Worm (Caenorhabditis elegans): Measurements from ENCODE around the gene drl-1.

Gene drl-1

DNA sequence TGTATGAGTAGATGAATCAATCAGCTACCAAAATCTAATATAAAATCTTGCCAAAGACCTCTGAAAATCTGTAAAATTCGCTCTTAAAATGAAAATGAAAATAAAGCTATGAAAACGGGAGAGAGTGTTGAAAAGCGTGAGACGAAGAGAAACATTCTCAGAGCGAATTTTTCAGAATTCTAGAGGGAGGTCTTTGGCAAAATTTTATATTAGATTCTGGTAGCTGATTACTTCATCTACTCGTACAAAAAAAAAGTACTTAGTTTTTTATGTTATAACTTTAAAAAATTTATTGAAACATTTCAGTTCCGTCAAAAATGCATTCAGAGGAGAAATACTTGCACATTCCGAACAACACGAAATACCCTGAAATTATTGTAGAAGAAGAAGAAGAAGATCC, at the start of gene drl-1:
TSS of gene drl-1 (plus strand) at position 301 of the 400 bp plus-strand sequence.
- no peak for TF ChIP-seq unc-62 (GFP tag; optimal IDR thresholded peaks at IDR 0.05)

DNA sequence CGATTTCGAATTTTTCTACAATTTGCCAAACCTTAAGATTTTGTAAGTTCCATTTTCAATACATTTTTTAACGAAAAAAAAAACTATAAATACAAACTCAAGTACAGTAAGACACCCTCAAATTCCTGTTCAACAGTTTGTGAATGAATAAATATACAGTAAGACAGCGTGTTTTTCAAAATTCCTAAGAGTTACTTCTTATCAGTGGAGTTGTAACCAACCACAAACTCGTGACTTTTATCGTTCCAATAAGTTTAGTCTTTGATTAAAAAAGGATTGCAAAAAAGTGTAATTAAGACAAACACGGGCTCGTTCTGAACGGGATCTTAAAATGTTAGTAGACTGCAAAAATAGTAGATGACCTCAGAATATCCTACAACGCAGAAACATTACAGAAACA, 49.7 kb upstream of the drl-1 start:
- no peak for TF ChIP-seq unc-62 (GFP tag; optimal IDR thresholded peaks at IDR 0.05)

DNA sequence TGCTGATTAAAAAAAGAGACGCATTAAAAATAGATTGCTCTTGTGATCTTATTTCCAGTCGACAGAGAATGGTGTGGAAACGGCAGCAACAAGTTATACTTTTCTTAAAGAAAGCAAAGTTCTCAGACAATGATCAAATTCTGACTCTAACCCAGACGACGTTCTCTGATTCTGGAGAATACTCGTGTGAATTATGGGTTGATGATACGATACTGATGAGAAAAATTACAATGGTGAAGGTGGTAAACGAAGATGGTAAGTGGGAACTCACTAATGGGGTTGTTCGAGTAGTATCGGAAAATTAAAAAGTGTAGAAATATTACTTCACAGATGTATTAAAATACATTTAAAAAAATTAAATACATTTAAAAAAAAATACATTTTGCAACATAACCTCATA, 46.6 kb upstream of the drl-1 start:
- TF ChIP-seq unc-62 (GFP tag; optimal IDR thresholded peaks at IDR 0.05) = no peak

DNA sequence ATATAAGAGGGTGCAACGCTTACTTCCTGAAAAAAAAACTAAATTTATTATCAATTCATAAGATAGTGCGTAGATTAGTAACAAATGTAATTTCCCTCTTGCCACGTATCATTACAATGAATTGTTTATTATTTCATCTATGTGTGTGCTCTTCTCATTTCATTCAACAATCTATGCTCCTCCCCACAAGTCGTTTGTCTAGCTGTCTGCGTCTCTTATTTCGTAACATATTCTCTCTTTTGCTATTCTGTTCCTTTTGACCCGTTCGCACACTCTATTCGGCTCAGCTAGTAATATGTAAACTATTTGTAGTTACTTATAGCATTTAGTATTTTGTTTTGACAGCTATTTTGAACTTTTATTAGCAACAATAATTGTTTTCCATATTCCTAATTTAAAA, 42.9 kb upstream of the drl-1 start:
- TF ChIP-seq unc-62 (GFP tag; optimal IDR thresholded peaks at IDR 0.05) = no peak

DNA sequence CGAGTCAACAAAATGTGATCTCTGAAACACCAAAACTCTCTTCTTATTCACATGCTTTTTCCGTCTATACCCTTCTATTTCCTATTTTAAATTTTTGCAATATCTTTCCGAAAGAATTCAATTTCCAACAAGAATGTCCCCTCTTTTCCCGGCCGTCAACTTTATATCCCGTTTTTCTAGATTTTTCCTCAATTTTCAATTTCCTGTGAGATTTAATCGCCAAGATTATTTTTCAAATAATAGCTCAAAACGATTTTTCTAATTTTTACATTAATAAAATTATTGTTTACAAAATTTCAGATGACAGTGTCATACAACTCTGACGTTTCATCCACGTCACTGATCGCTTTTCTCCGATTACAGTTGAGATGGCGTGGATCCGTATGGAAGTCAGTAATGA, 41.5 kb upstream of the drl-1 start, which contains the start of gene best-19:
TSS of gene best-19 (plus strand) at position 301 of the 400 bp plus-strand sequence.
- no peak for TF ChIP-seq unc-62 (GFP tag; optimal IDR thresholded peaks at IDR 0.05)

DNA sequence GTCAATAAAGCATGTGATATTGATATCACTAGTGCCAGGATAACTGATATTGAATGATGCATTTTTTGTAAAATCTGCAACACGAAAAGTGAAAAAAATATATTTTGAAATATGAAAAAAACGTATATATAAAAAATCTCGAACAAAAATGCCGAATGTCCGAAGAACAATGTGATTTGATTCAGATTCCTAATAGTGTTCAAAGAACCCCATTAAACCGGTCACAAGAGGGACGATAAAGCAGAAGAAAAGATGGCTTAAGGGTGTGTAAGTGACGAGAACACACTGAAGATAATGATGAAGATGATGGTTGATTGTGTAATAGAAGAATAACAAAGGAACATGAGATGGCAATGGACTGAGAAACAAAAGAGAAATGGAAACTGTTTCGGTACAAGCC, 36.8 kb upstream of the drl-1 start, which contains the start of gene T21D12.14:
TSS of gene T21D12.14 (minus strand) at position 101 of the 400 bp plus-strand sequence.
- no peak for TF ChIP-seq unc-62 (GFP tag; optimal IDR thresholded peaks at IDR 0.05)

DNA sequence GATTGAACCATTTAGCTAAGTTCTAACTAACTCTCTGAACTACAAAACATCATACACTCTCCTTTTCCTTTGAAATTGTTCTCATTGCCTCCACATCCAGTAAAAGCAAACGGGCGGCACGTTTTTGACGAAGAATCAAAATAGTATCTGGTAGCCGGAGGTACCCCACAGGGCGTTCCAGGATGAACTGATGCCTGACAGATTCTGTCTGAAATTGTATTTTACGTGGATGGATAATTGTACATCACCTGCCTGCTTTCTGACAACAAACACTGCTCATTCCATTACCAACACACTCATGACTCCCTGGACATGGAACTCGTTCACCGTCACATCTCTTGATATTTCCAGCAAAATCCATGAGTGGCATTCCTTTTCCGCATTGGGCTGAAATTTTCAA, 34.5 kb upstream of the drl-1 start:
- TF ChIP-seq unc-62 (GFP tag; optimal IDR thresholded peaks at IDR 0.05) = no peak

DNA sequence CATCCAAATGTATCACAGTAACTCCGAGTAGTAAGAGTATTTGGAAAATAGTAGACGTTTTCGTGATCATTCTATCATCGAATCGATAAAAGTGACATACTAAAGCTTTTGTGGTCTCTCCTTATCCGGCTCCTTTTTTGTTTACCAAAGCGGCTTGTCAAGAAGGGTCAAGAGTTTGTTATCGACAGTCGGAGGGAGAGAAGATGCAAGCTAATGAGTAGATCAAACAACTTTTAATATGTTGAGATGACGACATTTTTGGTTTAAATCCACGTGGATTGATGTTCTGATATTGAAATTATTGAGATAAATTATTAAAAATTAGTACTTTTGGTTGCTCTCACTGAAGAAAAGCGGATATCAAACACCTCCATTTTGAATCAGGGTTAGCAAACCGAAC, 33.5 kb upstream of the drl-1 start, which contains the start of gene T21D12.7:
TSS of gene T21D12.7 (minus strand) at position 101 of the 400 bp plus-strand sequence.
- TF ChIP-seq unc-62 (GFP tag; optimal IDR thresholded peaks at IDR 0.05) = no peak

DNA sequence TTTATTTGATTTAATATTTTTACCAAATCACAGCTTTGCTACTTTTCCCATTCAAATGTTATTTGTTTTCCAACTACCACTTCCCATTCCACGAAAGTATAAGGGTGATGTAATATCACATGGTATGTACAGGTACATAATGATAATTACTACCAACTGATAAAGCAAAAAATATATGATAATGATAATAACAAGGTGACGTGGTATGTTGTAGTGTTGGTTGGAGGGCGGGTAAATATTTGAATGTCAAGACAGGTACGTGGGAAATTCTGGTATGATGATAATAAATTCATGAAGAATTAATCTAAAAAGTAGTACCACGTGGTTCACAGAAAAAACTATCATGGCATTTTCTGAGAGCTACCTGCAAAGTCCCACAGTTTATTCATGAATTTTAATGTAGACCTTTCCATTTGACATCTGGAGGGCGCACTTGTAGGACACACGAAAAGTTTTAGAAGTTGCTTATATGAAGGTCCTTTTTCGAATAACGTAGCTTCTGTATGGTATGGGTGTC, 33.0 kb upstream of the drl-1 start:
- no peak for TF ChIP-seq unc-62 (GFP tag; optimal IDR thresholded peaks at IDR 0.05)

DNA sequence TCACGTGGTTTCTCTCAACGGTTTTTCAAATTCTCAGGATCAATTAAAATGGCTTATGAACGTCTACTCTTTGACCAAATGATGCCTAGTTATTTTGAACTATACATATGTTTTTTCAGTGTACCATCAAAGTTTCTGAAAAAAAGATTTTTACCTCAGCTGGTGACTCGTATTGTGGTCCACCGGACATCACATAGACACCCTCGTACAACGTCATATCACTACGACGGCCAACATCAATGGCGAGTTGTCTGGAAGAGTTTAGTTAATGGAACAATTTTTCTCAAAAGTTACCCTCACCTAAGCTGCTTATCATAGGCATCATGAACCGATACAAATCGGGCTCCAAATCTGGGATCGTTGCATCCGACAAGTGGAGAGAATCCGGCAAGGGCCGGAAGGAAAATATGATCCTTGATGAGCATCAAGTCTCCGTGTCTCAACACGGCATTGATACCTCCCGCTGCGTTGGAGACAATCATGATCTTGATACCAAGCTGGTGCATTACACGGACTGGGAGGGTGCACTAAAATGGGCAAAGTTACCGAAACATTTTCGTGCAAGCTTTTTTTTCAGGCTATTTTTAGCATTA, 31.6 kb upstream of the drl-1 start:
- no peak for TF ChIP-seq unc-62 (GFP tag; optimal IDR thresholded peaks at IDR 0.05)

DNA sequence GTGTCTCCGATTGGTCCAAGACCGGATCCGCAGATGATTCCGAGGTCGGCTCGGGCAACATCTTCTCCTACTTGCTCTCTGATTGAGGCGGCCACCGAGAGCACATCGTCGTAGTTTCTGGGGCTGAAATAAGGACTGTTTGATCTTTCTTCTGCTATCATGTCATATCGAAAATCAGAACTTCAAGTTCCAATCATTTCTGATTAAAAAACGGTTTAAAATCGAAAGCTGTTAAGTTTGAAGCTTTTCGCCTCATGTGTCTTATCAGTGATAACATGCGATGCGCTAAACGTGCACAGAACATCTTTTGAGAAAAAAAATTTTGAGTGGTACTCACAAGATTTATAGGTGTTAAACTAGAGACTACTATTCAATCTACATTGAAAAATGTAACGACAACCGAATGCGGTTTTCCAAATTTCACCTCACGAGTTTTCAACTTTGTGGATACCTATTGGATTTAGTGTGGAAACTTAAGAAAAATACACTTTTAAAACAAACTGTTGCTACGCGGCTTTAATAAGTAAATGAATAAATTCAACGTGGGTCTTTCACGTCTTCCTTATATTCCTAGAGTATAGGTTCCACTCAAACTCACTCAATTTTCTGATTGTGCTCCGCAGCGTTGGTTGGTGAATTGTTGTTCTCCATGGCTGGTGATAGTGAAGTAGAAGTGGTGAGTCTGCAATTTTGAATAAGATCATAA, 30.7 kb upstream of the drl-1 start:
- TF ChIP-seq unc-62 (GFP tag; optimal IDR thresholded peaks at IDR 0.05) = no peak

DNA sequence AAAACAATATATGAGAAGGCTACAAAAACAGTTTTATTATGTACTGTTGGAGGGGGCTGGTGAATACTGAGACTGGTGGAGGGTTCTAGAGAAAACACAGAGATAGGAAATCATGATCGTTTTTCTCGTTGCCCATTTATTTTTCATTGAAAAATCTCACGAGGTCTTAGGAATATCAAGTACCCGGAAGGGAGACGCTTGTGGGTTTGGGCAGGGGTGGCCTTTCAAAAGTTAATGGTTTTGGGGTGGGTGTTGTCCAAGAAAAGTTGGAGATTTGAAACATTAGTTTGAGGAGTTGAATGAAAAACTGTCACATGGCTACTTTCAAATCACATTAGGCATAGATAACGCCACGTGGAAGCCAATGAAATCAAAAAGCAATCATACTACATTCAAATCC, 30.1 kb upstream of the drl-1 start:
- no peak for TF ChIP-seq unc-62 (GFP tag; optimal IDR thresholded peaks at IDR 0.05)

DNA sequence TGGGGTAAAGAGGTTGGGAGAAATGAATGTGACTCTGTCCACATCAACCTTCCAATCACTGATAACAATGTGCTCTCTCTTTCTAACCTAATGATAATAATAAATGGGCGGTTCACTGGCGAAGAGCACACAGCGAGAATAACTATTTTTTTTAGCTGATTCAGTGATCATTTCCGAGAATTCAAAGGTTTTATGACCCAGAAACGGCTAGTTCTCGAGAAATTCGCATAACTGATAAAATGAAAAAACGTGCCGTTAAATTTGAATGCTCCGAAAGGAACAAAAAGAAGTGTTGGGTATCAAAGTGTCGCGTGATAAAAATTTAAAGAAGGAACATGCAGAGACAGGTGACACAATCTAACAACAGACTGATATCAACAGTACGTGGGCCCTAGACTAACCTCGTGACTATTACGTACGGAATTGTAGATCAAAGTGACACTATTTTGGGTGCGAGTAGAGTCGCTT, 29.1 kb upstream of the drl-1 start:
- no peak for TF ChIP-seq unc-62 (GFP tag; optimal IDR thresholded peaks at IDR 0.05)

DNA sequence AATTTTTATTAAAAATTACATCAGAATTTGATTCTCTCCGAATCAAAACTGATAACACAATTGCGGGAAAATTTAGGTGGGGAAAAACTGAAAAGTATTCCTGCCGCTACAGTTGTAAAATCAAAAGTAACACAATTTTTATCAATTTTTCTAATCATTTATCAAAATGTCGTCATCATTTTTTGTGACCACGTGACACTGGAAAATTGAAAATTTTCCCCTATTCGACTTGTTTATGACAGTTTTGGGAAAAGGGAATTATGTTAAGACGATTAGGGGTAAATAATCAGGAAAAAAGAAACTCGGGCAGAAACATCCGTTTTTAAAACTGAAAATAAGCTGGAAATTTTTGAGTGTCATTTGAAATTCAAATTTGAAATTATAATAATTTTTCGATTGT, 28.0 kb upstream of the drl-1 start:
- no peak for TF ChIP-seq unc-62 (GFP tag; optimal IDR thresholded peaks at IDR 0.05)

DNA sequence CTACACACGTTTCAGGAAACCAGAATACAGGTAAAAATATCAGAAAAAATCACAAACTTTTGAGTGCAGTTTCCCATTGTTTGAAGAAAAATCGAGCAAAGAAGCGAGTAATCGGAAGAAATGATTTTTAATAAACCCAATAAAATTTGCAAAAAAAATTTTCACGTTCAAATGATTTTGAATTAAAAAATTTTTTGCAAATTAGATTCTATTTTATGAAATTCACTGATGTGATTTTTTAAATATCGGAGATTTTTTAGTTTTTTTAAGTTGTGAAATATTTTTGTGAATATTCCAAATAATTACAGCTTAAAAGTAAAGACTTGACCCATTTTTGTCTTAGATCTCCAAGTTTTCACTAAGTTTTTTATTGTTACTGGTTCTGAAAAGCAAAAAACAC, 26.7 kb upstream of the drl-1 start, which contains the start of gene pnp-1:
TSS of gene pnp-1 (minus strand) at position 101 of the 400 bp plus-strand sequence.
- TF ChIP-seq unc-62 (GFP tag; optimal IDR thresholded peaks at IDR 0.05) = no peak

DNA sequence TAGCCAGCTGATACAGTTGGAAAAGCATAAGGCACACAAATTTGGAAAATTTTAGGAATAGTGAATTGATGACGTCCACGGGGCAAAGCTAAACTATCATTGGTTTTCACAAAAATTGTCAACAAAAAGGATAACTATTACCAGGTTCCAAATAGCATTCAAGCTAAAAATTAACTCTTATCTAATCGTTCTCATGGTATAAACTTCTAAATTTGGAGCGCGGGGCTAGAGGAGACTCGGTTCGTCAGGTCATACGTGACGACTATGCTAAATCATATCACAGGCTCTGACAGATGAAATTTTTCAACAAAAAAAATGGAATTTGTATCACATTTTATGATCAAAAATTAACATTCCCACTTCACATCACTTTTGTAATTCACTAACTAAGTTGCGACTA, 25.7 kb upstream of the drl-1 start:
- TF ChIP-seq unc-62 (GFP tag; optimal IDR thresholded peaks at IDR 0.05) = no peak

DNA sequence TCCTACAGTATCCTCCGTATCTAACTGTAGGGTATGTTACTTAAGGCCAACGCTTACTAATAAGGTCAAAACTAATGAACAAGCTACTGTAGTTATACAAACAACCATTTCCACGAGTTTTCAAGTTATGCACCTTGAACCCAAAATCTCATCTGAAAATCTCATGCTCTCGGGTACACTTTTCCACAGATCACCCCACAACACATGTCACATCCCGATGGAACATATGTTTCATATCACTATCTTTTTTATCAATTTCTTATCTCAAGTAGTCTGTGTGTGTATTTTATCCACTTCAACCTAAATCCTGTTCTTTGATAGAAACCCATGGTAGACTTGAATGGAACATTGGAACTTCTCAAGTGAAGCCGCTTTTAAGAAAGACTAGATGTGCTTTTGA, 24.6 kb upstream of the drl-1 start:
- TF ChIP-seq unc-62 (GFP tag; optimal IDR thresholded peaks at IDR 0.05) = no peak
